Worm (Caenorhabditis elegans) whole organism, L4 larva: ENCODE results near the gene R10E9.2.

Experiments
- D1046.2 ChIP-seq: fragments of 200-800 bp; sonication (Bioruptor generic); IDR thresholded peaks from 2 replicates; pipeline ENCODE4 v1.3.6; 2022; ENCODE audit warnings: missing genetic modification characterization, missing compliant biosample characterization
- F44E2.7 ChIP-seq: fragments of 200-800 bp; sonication (Bioruptor generic); IDR thresholded peaks from 2 replicates; pipeline ENCODE4 v2.1.2; 2022; ENCODE audit warnings: missing genetic modification characterization, missing compliant biosample characterization
- F49E8.2 ChIP-seq: sonication (generic microtip); optimal IDR thresholded peaks from 2 replicates; lab custom pipeline; 2016; ENCODE audit warnings: missing compliant biosample characterization, mild to moderate bottlenecking, missing genetic modification characterization, borderline replicate concordance
- T20F7.1 ChIP-seq: fragments of 200-800 bp; sonication (Bioruptor generic); optimal IDR thresholded peaks from 2 replicates; lab custom pipeline; 2018; ENCODE audit warnings: mild to moderate bottlenecking, missing genetic modification characterization, missing compliant biosample characterization
- Y105C5A.15 ChIP-seq: fragments of 200-800 bp; sonication (Bioruptor generic); IDR thresholded peaks from 2 replicates; pipeline ENCODE4 v1.3.6; 2022; ENCODE audit warnings: missing genetic modification characterization, missing compliant biosample characterization
- Y75B8A.6 ChIP-seq: fragments of 200-800 bp; sonication (Bioruptor generic); IDR thresholded peaks from 2 replicates; pipeline ENCODE4 v1.3.6; 2022; ENCODE audit warnings: missing genetic modification reagents, missing genetic modification characterization, missing compliant biosample characterization
- ama-1 ChIP-seq: fragments of 150-350 bp; optimal IDR thresholded peaks from 2 replicates; lab custom pipeline; 2014; ENCODE audit warnings: inconsistent platforms, mixed read lengths
- ceh-28 ChIP-seq: fragments of 150-350 bp; optimal IDR thresholded peaks from 2 replicates; lab custom pipeline; 2014; ENCODE audit warnings: missing biosample characterization, missing genetic modification reagents, missing genetic modification characterization
- ctbp-1 ChIP-seq: fragments of 200-800 bp; sonication (Bioruptor generic); IDR thresholded peaks from 2 replicates; pipeline ENCODE4 v1.3.6; 2022; ENCODE audit warnings: missing genetic modification reagents, missing genetic modification characterization, missing compliant biosample characterization
- daf-19 ChIP-seq: fragments of 200-800 bp; sonication (Bioruptor generic); conservative IDR thresholded peaks from 2 replicates; pipeline ENCODE4 v1.3.6; 2022; ENCODE audit warnings: missing genetic modification characterization, missing compliant biosample characterization
- dmd-6 ChIP-seq: fragments of 200-800 bp; sonication (Bioruptor generic); IDR thresholded peaks from 2 replicates; pipeline ENCODE4 v1.3.6; 2022; ENCODE audit warnings: missing genetic modification reagents, missing genetic modification characterization, missing compliant biosample characterization
- dmd-8 ChIP-seq: fragments of 200-800 bp; sonication (Bioruptor generic); IDR thresholded peaks from 2 replicates; pipeline ENCODE4 v1.3.6; 2022; ENCODE audit warnings: missing genetic modification characterization, missing compliant biosample characterization
- dpl-1 ChIP-seq: fragments of 150-350 bp; optimal IDR thresholded peaks from 2 replicates; lab custom pipeline; 2014; ENCODE audit warnings: missing biosample characterization, missing genetic modification reagents, missing genetic modification characterization
- egl-43 ChIP-seq: fragments of 200-800 bp; sonication (Bioruptor generic); IDR thresholded peaks from 2 replicates; pipeline ENCODE4 v1.3.6; 2022; ENCODE audit warnings: missing genetic modification reagents, missing genetic modification characterization, missing compliant biosample characterization
- fkh-10 ChIP-seq: fragments of 150-350 bp; optimal IDR thresholded peaks from 2 replicates; lab custom pipeline; 2014; ENCODE audit warnings: missing biosample characterization, missing genetic modification reagents, missing genetic modification characterization
- hif-1 ChIP-seq, 2 experiments: sonication (generic microtip); optimal IDR thresholded peaks; 2 replicates each; lab custom pipeline; 2016 to 2017; ENCODE audit warnings: missing compliant biosample characterization in 2 of 2, missing genetic modification characterization in 2 of 2, missing genetic modification reagents in 2 of 2, missing genotype in 2 of 2, mild to moderate bottlenecking in 1 of 2
- hlh-11 ChIP-seq: fragments of 200-800 bp; sonication (Bioruptor generic); optimal IDR thresholded peaks from 2 replicates; lab custom pipeline; 2018; ENCODE audit warnings: mild to moderate bottlenecking, missing genetic modification characterization, missing compliant biosample characterization
- hlh-30 ChIP-seq: sonication (generic microtip); optimal IDR thresholded peaks from 2 replicates; lab custom pipeline; 2017; ENCODE audit warnings: antibody characterized with exemption, mild to moderate bottlenecking, missing genetic modification characterization, missing compliant biosample characterization; ENCODE audit not compliant: insufficient read depth
- hmg-1.1 ChIP-seq: fragments of 200-800 bp; sonication (Bioruptor generic); IDR thresholded peaks from 2 replicates; pipeline ENCODE4 v1.3.6; 2022; ENCODE audit warnings: missing genetic modification reagents, missing genetic modification characterization, missing compliant biosample characterization
- lin-13 ChIP-seq: fragments of 150-350 bp; optimal IDR thresholded peaks from 2 replicates; lab custom pipeline; 2014; ENCODE audit warnings: missing biosample characterization, missing genetic modification reagents, missing genetic modification characterization
- lin-29 ChIP-seq: fragments of 200-800 bp; sonication (Bioruptor generic); IDR thresholded peaks from 2 replicates; pipeline ENCODE4 v1.3.6; 2022; ENCODE audit warnings: missing genetic modification reagents, missing genetic modification characterization, missing compliant biosample characterization
- lir-3 ChIP-seq: sonication (generic microtip); optimal IDR thresholded peaks from 2 replicates; lab custom pipeline; 2016; ENCODE audit warnings: mild to moderate bottlenecking, missing genetic modification characterization, missing compliant biosample characterization
- lsy-2 ChIP-seq, 2 experiments: fragments of 150-350 bp in 1 of 2; sonication (generic microtip) in 1 of 2; optimal IDR thresholded peaks; 2 replicates each; lab custom pipeline; 2014 to 2017; ENCODE audit warnings: missing biosample characterization in 2 of 2, missing genetic modification characterization in 2 of 2
- madf-5 ChIP-seq, 2 experiments: fragments of 200-800 bp; sonication (Bioruptor generic); IDR thresholded peaks; 2 replicates each; pipeline ENCODE4 v1.3.6; 2022; ENCODE audit warnings: missing compliant biosample characterization in 2 of 2, missing genetic modification characterization in 2 of 2
- madf-9 ChIP-seq: fragments of 200-800 bp; sonication (Bioruptor generic); conservative IDR thresholded peaks from 2 replicates; pipeline ENCODE4 v1.3.6; 2022; ENCODE audit warnings: missing genetic modification reagents, missing genetic modification characterization, missing compliant biosample characterization
- mdl-1 ChIP-seq, 2 experiments: fragments of 150-350 bp in 1 of 2; sonication (generic microtip) in 1 of 2; optimal IDR thresholded peaks; 2 replicates each; lab custom pipeline; 2014 to 2017; ENCODE audit warnings: missing biosample characterization in 2 of 2, missing genetic modification characterization in 2 of 2
- mep-1 ChIP-seq: fragments of 150-350 bp; sonication (generic microtip); optimal IDR thresholded peaks from 3 replicates; lab custom pipeline; 2014; ENCODE audit warnings: missing biosample characterization, missing genetic modification characterization
- mes-2 ChIP-seq: sonication (generic microtip); optimal IDR thresholded peaks from 2 replicates; lab custom pipeline; 2016; ENCODE audit warnings: missing genotype, mild to moderate bottlenecking, missing genetic modification characterization, missing compliant biosample characterization; ENCODE audit not compliant: poor library complexity, severe bottlenecking
- nhr-11 ChIP-seq: fragments of 150-350 bp; optimal IDR thresholded peaks from 2 replicates; lab custom pipeline; 2014; ENCODE audit warnings: missing biosample characterization, missing genetic modification characterization
- nhr-28 ChIP-seq: fragments of 150-350 bp; optimal IDR thresholded peaks from 2 replicates; lab custom pipeline; 2014; ENCODE audit warnings: missing biosample characterization, missing genetic modification characterization
- nhr-41 ChIP-seq: fragments of 200-800 bp; sonication (Bioruptor generic); IDR thresholded peaks from 2 replicates; pipeline ENCODE4 v1.3.6; 2022; ENCODE audit warnings: missing genetic modification reagents, missing genetic modification characterization, missing compliant biosample characterization
- rbr-2 ChIP-seq: sonication (generic microtip); optimal IDR thresholded peaks from 2 replicates; lab custom pipeline; 2016; ENCODE audit warnings: missing genotype, missing genetic modification characterization, missing compliant biosample characterization
- set-16 ChIP-seq: fragments of 200-800 bp; sonication (Bioruptor generic); IDR thresholded peaks from 2 replicates; pipeline ENCODE4 v1.3.6; 2022; ENCODE audit warnings: missing genetic modification reagents, missing genetic modification characterization, missing compliant biosample characterization
- spr-1 ChIP-seq: sonication (generic microtip); optimal IDR thresholded peaks from 2 replicates; lab custom pipeline; 2016; ENCODE audit warnings: mild to moderate bottlenecking, missing genetic modification characterization, missing compliant biosample characterization
- unc-62 ChIP-seq, 3 experiments: fragments of 150-350 bp in 1 of 3; sonication (generic microtip); optimal IDR thresholded peaks in 2 of 3; peaks in 1 of 3; 1 replicate in 1 of 3; 2 replicates in 2 of 3; lab custom pipeline; 2014 to 2017; ENCODE audit warnings: missing biosample characterization in 3 of 3, missing genetic modification characterization in 3 of 3, missing genetic modification reagents in 3 of 3, missing genotype in 1 of 3
- vab-7 ChIP-seq: fragments of 200-800 bp; sonication (Bioruptor generic); IDR thresholded peaks from 2 replicates; pipeline ENCODE4 v1.3.6; 2022; ENCODE audit warnings: missing genetic modification reagents, missing genetic modification characterization, missing compliant biosample characterization
- ztf-7 ChIP-seq: fragments of 150-350 bp; optimal IDR thresholded peaks from 2 replicates; lab custom pipeline; 2014; ENCODE audit warnings: missing biosample characterization, missing genetic modification characterization

The R10E9.2 gene

ce11 chrIII:4010168-4010567 is 46.0 kb upstream of the R10E9.2 start:
- TF ChIP-seq nhr-28 (tag; lab: Kevin White, UChicago) (peak; percentile 1), egl-43 (GFP tag; lab: Robert Waterston, UW) (peak; percentile 33; the same call in 1 of the 2 replicates), lin-13 (GFP tag; lab: Kevin White, UChicago) (no peak), ama-1 (no peak), hlh-11 (peak; percentile 46), ceh-28 (tag; lab: Kevin White, UChicago) (no peak), set-16 (GFP tag; lab: Robert Waterston, UW) (peak; percentile 40), madf-5 (GFP tag; IDR thresholded peaks at IDR 0.05; lab: Robert Waterston, UW) (no peak), hmg-1.1 (0 out of 2 replicates have a peak, but pooled peaks have one; percentile 8), mes-2 (tag; lab: Kevin White, UChicago) (peak; percentile 40), vab-7 (0 out of 2 replicates have a peak, but pooled peaks have one; percentile 17), unc-62 (GFP tag; optimal IDR thresholded peaks at IDR 0.05 in 1 of 2; lab: Kevin White, UChicago) (peak in 1 of 2 experiments; percentile 98), unc-62 (tag; optimal IDR thresholded peaks at IDR 0.05; lab: Kevin White, UChicago) (no peak)

ce11 chrIII:4009181-4009580 is 45.0 kb upstream of the R10E9.2 start:
- no peak for TF ChIP-seq lir-3 (tag; lab: Kevin White, UChicago)
- no peak for TF ChIP-seq D1046.2 (GFP tag; lab: Robert Waterston, UW)
- TF ChIP-seq unc-62 (GFP tag; optimal IDR thresholded peaks at IDR 0.05 in 1 of 2; lab: Kevin White, UChicago) = peak in 1 of 2 experiments; percentile 61
- TF ChIP-seq unc-62 (tag; optimal IDR thresholded peaks at IDR 0.05; lab: Kevin White, UChicago) = no peak

- peak in 1 of 2 experiments; percentile 2 for TF ChIP-seq unc-62 (GFP tag; optimal IDR thresholded peaks at IDR 0.05 in 1 of 2; lab: Kevin White, UChicago)
- no peak for TF ChIP-seq unc-62 (tag; optimal IDR thresholded peaks at IDR 0.05; lab: Kevin White, UChicago)
- no peak for TF ChIP-seq nhr-41 (GFP tag; lab: Robert Waterston, UW)
- TF ChIP-seq lsy-2 (tag; optimal IDR thresholded peaks at IDR 0.05; lab: Kevin White, UChicago) = no peak
Measured at ce11 chrIII:4007017-4007416, 42.9 kb upstream of the R10E9.2 start.

DNA sequence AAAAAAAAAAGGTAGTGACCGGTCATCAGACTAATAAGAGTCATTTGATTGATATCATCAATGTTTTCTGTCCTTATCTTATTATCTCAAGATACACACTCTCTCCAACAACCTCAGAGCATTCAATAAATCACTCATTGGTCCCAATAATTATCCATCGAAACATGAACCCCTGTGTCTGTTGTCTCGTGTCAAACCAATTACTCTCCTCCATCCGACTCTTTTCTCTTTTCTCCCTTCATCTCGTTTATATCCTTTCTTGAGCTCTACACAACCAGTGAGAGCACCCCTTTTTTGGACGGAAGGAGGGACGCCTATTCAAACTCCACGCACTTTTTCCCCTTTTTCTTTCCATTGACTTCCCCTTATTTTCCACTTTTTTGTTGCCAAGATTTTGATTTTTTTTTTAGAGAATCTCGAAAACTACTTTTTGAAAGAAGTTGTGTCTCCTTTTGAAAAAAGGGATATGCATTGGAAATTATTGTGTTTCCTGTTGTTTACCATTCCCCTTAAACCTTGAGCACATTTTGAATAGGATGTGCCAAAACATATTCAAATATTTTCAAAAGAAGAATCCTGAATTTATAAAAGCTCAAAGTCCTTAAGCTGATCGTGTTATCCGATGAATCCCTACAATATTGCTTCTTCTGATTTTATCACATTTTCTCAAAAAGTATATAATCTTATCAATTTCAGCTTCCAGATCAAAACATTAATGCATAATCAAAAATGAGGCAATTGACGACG is 41.5 kb upstream of the R10E9.2 start, which contains the start of gene pxd-1:
TSS of gene pxd-1 (plus strand) at position 697 of the 747 bp plus-strand sequence.
- no peak for TF ChIP-seq Y75B8A.6 (GFP tag; lab: Robert Waterston, UW)
- no peak for TF ChIP-seq lin-29 (GFP tag; lab: Robert Waterston, UW)
- TF ChIP-seq nhr-11 (tag; lab: Kevin White, UChicago) = peak; percentile 52
- no peak for TF ChIP-seq dmd-8 (GFP tag; lab: Robert Waterston, UW)
- TF ChIP-seq hif-1 (tag; optimal IDR thresholded peaks at IDR 0.05; lab: Kevin White, UChicago) = no peak
- TF ChIP-seq daf-19 (GFP tag; lab: Robert Waterston, UW) = no peak
- TF ChIP-seq mdl-1 (tag; optimal IDR thresholded peaks at IDR 0.05; lab: Kevin White, UChicago) = peak in 1 of 2 experiments; percentile 25
- no peak for TF ChIP-seq F44E2.7
- peak; percentile 20 for TF ChIP-seq mep-1 (tag; lab: Kevin White, UChicago)
- no peak for TF ChIP-seq spr-1
- no peak for TF ChIP-seq dpl-1
- TF ChIP-seq ztf-7 (tag; lab: Kevin White, UChicago) = no peak
- TF ChIP-seq fkh-10 (GFP tag; lab: Kevin White, UChicago) = peak; percentile 75
- TF ChIP-seq Y105C5A.15 (GFP tag; lab: Robert Waterston, UW) = no peak
- TF ChIP-seq madf-9 (GFP tag; lab: Robert Waterston, UW) = no peak
- TF ChIP-seq ctbp-1 = peak; percentile 45; the same call in 1 of the 2 replicates
- 0 out of 2 replicates have a peak, but pooled peaks have one; percentile 23 for TF ChIP-seq dmd-6 (GFP tag; lab: Robert Waterston, UW)
- peak; percentile 25 for TF ChIP-seq rbr-2 (tag; lab: Kevin White, UChicago)
- no peak for TF ChIP-seq madf-5 (GFP tag; IDR thresholded peaks at IDR 0.05; lab: Robert Waterston, UW)
- peak; percentile 27 for TF ChIP-seq hlh-11
- TF ChIP-seq T20F7.1 = no peak
- peak; percentile 54 for TF ChIP-seq hlh-30 (tag; lab: Kevin White, UChicago)
- TF ChIP-seq F49E8.2 (tag; lab: Kevin White, UChicago) = no peak
